Worm (Caenorhabditis elegans): ENCODE results near the gene R07H5.9.

Gene R07H5.9

DNA sequence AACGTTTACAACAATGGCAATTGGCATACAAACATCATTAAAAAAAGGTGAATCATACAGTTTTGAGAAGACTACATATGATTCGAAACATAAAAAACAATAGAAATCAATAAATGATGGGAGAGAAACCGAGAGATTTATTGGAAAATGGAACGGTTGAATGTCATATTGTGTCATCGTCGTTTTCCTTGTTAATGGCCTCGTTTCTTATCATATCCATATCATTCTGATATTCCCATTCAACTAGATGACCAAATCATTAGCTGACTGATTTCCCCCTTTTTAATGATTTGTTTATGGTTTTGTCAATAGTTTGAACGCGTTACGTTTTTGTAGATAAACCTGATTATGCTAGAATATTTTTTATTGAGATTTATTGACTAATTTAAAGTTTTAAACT lies 32.5 kb upstream of the R07H5.9 start:
- TF ChIP-seq madf-2 (tag; optimal IDR thresholded peaks at IDR 0.05) (no peak), tbx-7 (tag; optimal IDR thresholded peaks at IDR 0.05) (no peak), ceh-6 (GFP tag; optimal IDR thresholded peaks at IDR 0.05) (no peak), zip-5 (tag; optimal IDR thresholded peaks at IDR 0.05) (no peak), fkh-10 (GFP tag; optimal IDR thresholded peaks at IDR 0.05) (no peak), gmeb-2 (tag; optimal IDR thresholded peaks at IDR 0.05) (no peak), elt-2 (tag; optimal IDR thresholded peaks at IDR 0.05) (no peak), nhr-232 (tag; optimal IDR thresholded peaks at IDR 0.05) (no peak), sdc-2 (tag; optimal IDR thresholded peaks at IDR 0.05) (no peak), unc-86 (tag; optimal IDR thresholded peaks at IDR 0.05) (no peak), ttx-3 (tag; optimal IDR thresholded peaks at IDR 0.05) (no peak), fax-1 (tag; optimal IDR thresholded peaks at IDR 0.05) (no peak), hlh-30 (tag; optimal IDR thresholded peaks at IDR 0.05; ENCODE audit: insufficient read depth) (no peak), ets-4 (tag; optimal IDR thresholded peaks at IDR 0.05) (no peak)

DNA sequence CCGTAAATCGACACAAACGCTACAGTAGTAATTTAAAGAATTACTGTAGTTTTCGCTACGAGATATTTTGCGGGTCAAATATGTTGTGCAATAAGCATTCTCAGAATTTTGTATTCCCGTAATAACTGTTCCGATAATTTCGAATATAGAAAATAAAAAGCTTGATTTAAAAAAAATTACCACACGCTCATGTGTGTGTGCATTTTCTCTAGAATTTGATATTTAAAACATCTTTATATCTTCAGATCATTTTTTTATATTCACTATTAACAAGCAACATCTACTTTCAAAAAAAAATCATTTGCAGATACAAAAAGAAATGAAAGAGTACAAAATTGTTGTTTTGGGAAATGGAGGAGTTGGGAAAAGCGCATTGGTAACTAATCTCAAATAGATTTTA lies 30.3 kb upstream of the R07H5.9 start, which contains the start of gene rap-3:
rap-3 (plus strand) TSS at position 301 of the 400 bp plus-strand sequence.
- TF ChIP-seq eyg-1 (tag; optimal IDR thresholded peaks at IDR 0.05): no peak

DNA sequence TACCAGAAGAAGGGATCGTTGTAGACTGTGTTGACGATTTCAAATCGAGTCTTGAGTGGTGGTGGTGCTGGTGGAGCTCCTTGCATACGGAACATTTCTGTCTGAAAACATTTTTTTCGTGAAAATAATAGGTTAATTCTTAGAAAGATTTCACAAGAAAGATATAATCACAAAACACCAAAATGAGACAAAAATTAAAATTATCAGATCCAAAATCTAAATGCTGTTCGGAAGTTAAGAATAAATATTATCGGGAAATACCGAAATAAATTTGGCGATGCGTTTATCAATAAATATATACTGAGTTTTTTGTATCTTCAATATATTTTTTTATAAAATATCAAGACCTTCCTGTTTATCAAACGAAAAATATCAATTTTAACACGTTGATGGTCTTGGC lies 28.8 kb upstream of the R07H5.9 start, which contains the start of gene C08F8.9:
C08F8.9 (minus strand) TSS at position 101 of the 400 bp plus-strand sequence.
- TF ChIP-seq ceh-2 (tag; optimal IDR thresholded peaks at IDR 0.05) (no peak), sox-2 (GFP tag; IDR thresholded peaks at IDR 0.05) (no peak), T23F11.4 (GFP tag; optimal IDR thresholded peaks at IDR 0.05) (no peak), eyg-1 (tag; optimal IDR thresholded peaks at IDR 0.05) (no peak), dmd-4 (tag; optimal IDR thresholded peaks at IDR 0.05; ENCODE audit: borderline replicate concordance) (no peak), odd-2 (tag; optimal IDR thresholded peaks at IDR 0.05) (no peak), pros-1 (tag; optimal IDR thresholded peaks at IDR 0.05) (no peak), hlh-15 (tag; optimal IDR thresholded peaks at IDR 0.05) (no peak), syd-9 (tag; optimal IDR thresholded peaks at IDR 0.05) (no peak), pha-2 (tag; optimal IDR thresholded peaks at IDR 0.05) (no peak), hlh-6 (tag; optimal IDR thresholded peaks at IDR 0.05) (no peak), C08G9.2 (tag; optimal IDR thresholded peaks at IDR 0.05) (no peak)

DNA sequence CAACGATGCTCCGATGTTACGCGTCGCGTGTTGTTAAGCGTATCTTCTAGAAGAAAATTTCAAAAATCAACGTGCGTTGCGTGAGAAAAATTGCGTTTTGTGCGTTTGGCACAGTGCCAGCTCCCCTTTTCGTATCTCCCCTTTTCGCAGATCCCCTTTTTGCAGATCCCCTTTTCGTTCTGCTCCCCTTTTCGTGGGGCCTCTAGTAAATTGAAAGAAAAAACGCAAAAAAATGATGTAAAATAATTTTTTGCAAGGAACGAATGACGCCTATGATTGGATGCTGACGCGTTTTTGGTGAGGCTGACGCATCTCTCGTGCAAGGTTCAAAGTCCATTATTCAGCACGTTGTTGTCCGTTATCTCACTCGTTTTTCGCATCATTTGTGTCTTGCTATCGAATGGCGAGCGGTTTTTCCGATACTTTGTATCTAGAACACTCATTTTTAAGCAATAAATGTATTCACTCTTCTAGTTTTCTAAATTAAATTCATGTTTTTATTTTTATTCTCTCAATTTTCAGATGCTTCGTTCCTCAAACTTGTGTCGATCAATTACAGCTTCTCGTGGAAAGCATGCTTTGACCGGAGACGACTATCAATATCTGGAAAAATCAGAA lies 28.1 kb upstream of the R07H5.9 start, which contains the start of gene cpt-2:
cpt-2 (plus strand) TSS at position 523 of the 618 bp plus-strand sequence.
- peak; percentile 57 for TF ChIP-seq tbx-2 (tag; optimal IDR thresholded peaks at IDR 0.05)
- peak; percentile 43 for TF ChIP-seq elt-2 (tag; optimal IDR thresholded peaks at IDR 0.05)
- TF ChIP-seq F13H6.1 (tag; optimal IDR thresholded peaks at IDR 0.05): peak; percentile 29
- TF ChIP-seq ref-2 (tag; optimal IDR thresholded peaks at IDR 0.05): peak; percentile 18
- peak; percentile 27 for TF ChIP-seq ceh-18 (tag; optimal IDR thresholded peaks at IDR 0.05)
- peak; percentile 54 for TF ChIP-seq unc-42 (tag; optimal IDR thresholded peaks at IDR 0.05)
- TF ChIP-seq ceh-2 (tag; optimal IDR thresholded peaks at IDR 0.05): peak; percentile 18
- peak; percentile 49 for TF ChIP-seq ceh-14 (tag; optimal IDR thresholded peaks at IDR 0.05)
- peak; percentile 44 for TF ChIP-seq lim-6 (tag; optimal IDR thresholded peaks at IDR 0.05)
- TF ChIP-seq ceh-31 (tag; optimal IDR thresholded peaks at IDR 0.05): peak; percentile 73
- peak; percentile 13 for TF ChIP-seq ahr-1 (tag; optimal IDR thresholded peaks at IDR 0.05)
- TF ChIP-seq nfya-1 (tag; optimal IDR thresholded peaks at IDR 0.05): peak; percentile 53
- TF ChIP-seq zip-5 (tag; optimal IDR thresholded peaks at IDR 0.05): peak; percentile 25
- TF ChIP-seq rnt-1 (tag; optimal IDR thresholded peaks at IDR 0.05): peak; percentile 15
- peak; percentile 47 for TF ChIP-seq C08G9.2 (tag; optimal IDR thresholded peaks at IDR 0.05)
